Worm (Caenorhabditis elegans) whole organism, late embryonic: ENCODE measurements around the gene sod-5.

Experiments used
- ceh-24 ChIP-seq: sonication (generic microtip); optimal IDR thresholded peaks from 2 replicates; lab custom pipeline; 2016; ENCODE audit warnings: mild to moderate bottlenecking, missing genetic modification characterization, missing compliant biosample characterization
- ceh-9 ChIP-seq: sonication (generic microtip); optimal IDR thresholded peaks from 2 replicates; lab custom pipeline; 2016; ENCODE audit warnings: mild to moderate bottlenecking, missing genetic modification characterization, inconsistent platforms, missing compliant biosample characterization
- fkh-6 ChIP-seq: sonication (generic microtip); optimal IDR thresholded peaks from 2 replicates; lab custom pipeline; 2016; ENCODE audit warnings: missing genetic modification characterization, missing compliant biosample characterization
- pha-4 ChIP-seq: fragments of 150-350 bp; optimal IDR thresholded peaks from 2 replicates; lab custom pipeline; 2018; ENCODE audit warnings: missing biosample characterization, missing genetic modification reagents, missing genetic modification characterization
- rnt-1 ChIP-seq: sonication (generic microtip); optimal IDR thresholded peaks from 2 replicates; lab custom pipeline; 2016; ENCODE audit warnings: missing genetic modification characterization, missing compliant biosample characterization
- sdc-2 ChIP-seq: sonication (generic microtip); optimal IDR thresholded peaks from 2 replicates; lab custom pipeline; 2016; ENCODE audit warnings: missing genotype, missing genetic modification characterization, missing compliant biosample characterization
- tbx-2 ChIP-seq: sonication (generic microtip); optimal IDR thresholded peaks from 2 replicates; lab custom pipeline; 2016; ENCODE audit warnings: missing genetic modification characterization, missing compliant biosample characterization
- unc-86 ChIP-seq: sonication (generic microtip); optimal IDR thresholded peaks from 2 replicates; lab custom pipeline; 2016; ENCODE audit warnings: missing genetic modification characterization, missing compliant biosample characterization

DNA sequence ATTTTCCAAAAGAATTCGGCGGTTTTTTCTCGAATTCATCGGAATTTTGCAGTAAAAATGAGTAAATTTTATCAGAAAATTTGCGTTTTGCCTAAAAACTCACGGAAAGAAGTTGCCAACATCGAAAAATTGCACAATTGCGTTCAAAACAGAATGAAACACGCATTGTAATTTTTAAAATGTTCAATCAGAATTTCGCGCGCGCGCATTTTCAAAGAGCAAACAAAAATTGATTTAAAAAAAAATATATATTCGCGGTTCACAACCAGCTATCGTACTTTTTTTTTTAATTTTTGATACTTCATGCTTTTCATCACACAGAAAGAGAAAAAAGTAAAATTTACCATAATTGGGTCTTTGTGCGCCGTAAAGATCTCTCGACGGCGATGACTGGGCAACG lies 42.5 kb upstream of the sod-5 start:
- TF ChIP-seq unc-86 (tag; lab: Kevin White, UChicago) = no peak
- TF ChIP-seq ceh-24 (tag; lab: Kevin White, UChicago) = no peak
- no peak for TF ChIP-seq tbx-2 (tag; lab: Kevin White, UChicago)
- no peak for TF ChIP-seq rnt-1
- no peak for TF ChIP-seq sdc-2 (tag; lab: Kevin White, UChicago)
- no peak for TF ChIP-seq pha-4 (tag; lab: Kevin White, UChicago)
- TF ChIP-seq fkh-6 = no peak
- no peak for TF ChIP-seq ceh-9
